Fruit fly (Drosophila melanogaster): ENCODE results near the gene Efhc1.1.

The Efhc1.1 gene

DNA sequence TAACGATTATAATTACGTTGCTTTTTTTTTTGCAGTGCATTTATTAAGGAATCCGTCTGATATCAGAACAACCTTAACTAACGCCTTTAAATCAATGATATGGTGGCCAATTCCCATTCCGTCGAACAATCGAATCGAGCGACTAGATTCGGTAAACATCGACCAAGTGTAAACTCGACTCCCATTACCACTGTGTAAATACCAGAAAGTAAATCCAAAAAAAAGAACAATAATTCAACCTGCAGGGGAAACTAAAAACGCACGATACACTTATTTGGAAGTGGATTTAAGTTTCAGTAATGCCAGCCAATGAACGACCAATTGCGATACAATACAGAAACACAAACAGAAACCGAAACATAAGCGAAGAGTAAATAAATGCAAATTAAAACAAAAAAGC, 22.0 kb upstream of the Efhc1.1 start:
- TF ChIP-seq toe (GFP tag; optimal IDR thresholded peaks at IDR 0.05), result no peak
- peak; percentile 42 for TF ChIP-seq tj (GFP tag; optimal IDR thresholded peaks at IDR 0.05)
- no peak for TF ChIP-seq CG7045 (GFP tag; optimal IDR thresholded peaks at IDR 0.05)
- peak; percentile 42 for TF ChIP-seq pad (GFP tag; optimal IDR thresholded peaks at IDR 0.05)
- no peak for TF ChIP-seq Hr96 (GFP tag; optimal IDR thresholded peaks at IDR 0.05)

DNA sequence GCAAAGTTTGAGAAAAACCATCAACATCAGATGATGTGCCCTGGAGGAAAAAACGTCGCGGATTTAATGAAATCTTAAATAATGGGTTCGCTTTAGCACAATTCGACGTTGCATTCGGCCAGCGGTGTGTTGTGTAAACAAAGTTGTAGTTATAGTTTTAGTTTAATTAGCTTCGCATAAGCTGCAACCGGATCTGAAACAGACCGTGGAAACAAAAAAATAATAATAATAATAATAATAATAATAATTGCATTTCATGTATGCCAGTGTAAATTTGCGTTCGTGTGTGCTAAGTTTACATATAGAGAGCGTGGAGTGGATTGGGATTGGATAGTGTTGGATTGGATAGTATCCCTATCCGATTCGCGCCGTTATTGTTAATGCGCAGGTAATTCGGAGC, 21.3 kb upstream of the Efhc1.1 start:
- no peak for TF ChIP-seq Clk (GFP tag; optimal IDR thresholded peaks at IDR 0.05)
- TF ChIP-seq CG14711 (tag; optimal IDR thresholded peaks at IDR 0.05), result peak; percentile 19

DNA sequence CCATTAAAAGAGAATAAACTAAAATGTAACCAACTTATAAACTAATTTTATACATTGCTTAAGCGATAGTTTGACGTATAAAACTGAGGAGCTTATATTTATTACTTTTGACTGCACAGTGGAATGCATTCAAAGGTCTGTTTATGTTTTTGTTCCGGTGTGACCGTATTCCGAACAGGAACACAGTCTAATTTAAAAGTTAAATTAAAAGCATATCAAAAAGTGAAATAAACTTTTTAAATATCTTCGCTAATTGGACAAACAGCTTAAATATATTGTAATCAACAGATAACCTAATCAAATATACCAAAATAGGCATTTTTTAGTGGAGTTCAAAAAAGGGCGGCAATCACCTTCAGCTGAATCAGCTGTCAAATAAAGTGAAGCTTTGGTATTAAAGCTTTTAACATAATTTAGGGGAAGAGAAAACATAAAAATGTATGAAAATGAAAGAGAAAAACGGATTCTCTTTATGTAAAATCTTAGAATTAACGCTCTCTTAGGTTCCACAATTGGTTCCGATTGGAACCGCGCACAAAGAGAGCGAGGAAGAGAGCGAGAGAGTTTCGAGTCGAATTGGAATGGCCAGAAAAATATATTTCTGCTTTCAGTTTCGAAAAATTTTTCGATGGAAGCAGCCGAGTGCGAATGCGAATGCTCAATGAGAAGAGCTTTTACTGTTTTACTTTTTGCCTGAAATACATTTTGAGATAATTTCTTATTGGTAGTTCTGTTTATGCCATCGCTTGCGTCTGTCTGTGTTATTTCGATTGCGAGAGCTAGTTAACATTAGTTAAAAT, 20.5 kb upstream of the Efhc1.1 start, which contains the start of the genes PGRP-LE and sd:
Gene PGRP-LE, minus strand, starts transcription at position 117 of the 800 bp plus-strand sequence.
Gene sd, plus strand, starts transcription at position 607 of the 800 bp plus-strand sequence.
- TF ChIP-seq CG14711 (tag; optimal IDR thresholded peaks at IDR 0.05) (peak; percentile 61), bab1 (GFP tag; optimal IDR thresholded peaks at IDR 0.05) (peak; percentile 18), CG12768 (GFP tag; optimal IDR thresholded peaks at IDR 0.05) (no peak), kay (GFP tag; ENCODE audit: borderline replicate concordance) (peak; percentile 85)

DNA sequence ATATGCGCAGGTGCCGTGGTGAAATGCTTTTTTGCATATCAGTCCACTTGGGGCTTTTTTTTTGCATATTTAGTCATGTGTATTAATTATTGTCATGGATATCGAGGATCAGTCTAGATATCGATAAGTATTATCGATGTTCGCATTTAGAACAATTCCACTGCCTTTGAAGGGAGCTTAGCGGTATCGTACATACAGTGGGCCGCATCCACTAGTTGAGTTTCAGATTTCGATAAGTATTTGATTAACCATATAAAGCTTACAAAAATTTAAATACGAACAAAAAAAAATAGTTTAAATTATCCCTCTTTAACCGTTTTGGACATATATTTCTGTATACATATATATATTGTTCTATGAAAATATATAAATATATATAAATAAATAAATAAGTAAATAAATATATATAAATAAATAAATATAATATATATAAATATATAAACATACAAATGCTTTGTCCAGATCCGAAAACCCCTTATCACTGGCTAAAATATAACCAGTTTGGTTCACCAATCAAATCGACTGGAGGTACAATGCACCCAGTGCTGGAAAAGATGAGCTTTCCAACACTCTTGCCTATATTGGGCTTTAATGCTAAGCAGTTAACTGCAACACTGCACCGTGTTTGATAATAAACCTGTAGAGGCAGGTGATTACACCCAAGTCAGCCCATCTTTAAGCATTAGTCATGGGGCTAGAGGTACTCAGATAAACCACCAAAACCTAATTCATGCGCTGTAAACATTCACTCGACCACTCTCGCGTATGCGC, 19.6 kb upstream of the Efhc1.1 start:
- TF ChIP-seq pad (GFP tag; optimal IDR thresholded peaks at IDR 0.05) (peak; percentile 6), tj (GFP tag; optimal IDR thresholded peaks at IDR 0.05) (no peak), Mnt (GFP tag; optimal IDR thresholded peaks at IDR 0.05) (no peak), cnc (optimal IDR thresholded peaks at IDR 0.05) (no peak), CG1620 (GFP tag; optimal IDR thresholded peaks at IDR 0.05) (peak; percentile 22), bab1 (GFP tag; optimal IDR thresholded peaks at IDR 0.05) (peak; percentile 37), CG7101 (tag; optimal IDR thresholded peaks at IDR 0.05) (peak; percentile 67), Crg-1 (GFP tag; optimal IDR thresholded peaks at IDR 0.05) (no peak), kay (GFP tag; ENCODE audit: borderline replicate concordance) (no peak), cic (GFP tag; optimal IDR thresholded peaks at IDR 0.05) (no peak), CG12768 (GFP tag; optimal IDR thresholded peaks at IDR 0.05) (no peak), CG14711 (tag; optimal IDR thresholded peaks at IDR 0.05) (peak; percentile 54), CG7045 (GFP tag; optimal IDR thresholded peaks at IDR 0.05) (no peak), toe (GFP tag; optimal IDR thresholded peaks at IDR 0.05) (no peak), Clk (GFP tag; optimal IDR thresholded peaks at IDR 0.05) (no peak), ovo (GFP tag; optimal IDR thresholded peaks at IDR 0.05) (no peak), CG11617 (GFP tag; optimal IDR thresholded peaks at IDR 0.05) (peak; percentile 34), CG33017 (tag; optimal IDR thresholded peaks at IDR 0.05) (no peak), CG5204 (GFP tag; optimal IDR thresholded peaks at IDR 0.05) (no peak), Hr96 (GFP tag; optimal IDR thresholded peaks at IDR 0.05) (no peak)

- TF ChIP-seq toe (GFP tag; optimal IDR thresholded peaks at IDR 0.05) (peak; percentile 13), kay (GFP tag; ENCODE audit: borderline replicate concordance) (peak; percentile 57)
These were observed 15.6 kb upstream of the Efhc1.1 start, which contains the start of the genes sordd2 and CG15602 for dm6 chrX:15799085-15799557. Gene sordd2, minus strand, starts transcription at chrX:15799162. Gene CG15602, plus strand, starts transcription at chrX:15799426.

- TF ChIP-seq toe (GFP tag; optimal IDR thresholded peaks at IDR 0.05), result peak; percentile 34
These were observed 12.5 kb upstream of the Efhc1.1 start, which contains the start of gene sordd1 for dm6 chrX:15795951-15796443. Gene sordd1, minus strand, starts transcription at chrX:15796028.

DNA sequence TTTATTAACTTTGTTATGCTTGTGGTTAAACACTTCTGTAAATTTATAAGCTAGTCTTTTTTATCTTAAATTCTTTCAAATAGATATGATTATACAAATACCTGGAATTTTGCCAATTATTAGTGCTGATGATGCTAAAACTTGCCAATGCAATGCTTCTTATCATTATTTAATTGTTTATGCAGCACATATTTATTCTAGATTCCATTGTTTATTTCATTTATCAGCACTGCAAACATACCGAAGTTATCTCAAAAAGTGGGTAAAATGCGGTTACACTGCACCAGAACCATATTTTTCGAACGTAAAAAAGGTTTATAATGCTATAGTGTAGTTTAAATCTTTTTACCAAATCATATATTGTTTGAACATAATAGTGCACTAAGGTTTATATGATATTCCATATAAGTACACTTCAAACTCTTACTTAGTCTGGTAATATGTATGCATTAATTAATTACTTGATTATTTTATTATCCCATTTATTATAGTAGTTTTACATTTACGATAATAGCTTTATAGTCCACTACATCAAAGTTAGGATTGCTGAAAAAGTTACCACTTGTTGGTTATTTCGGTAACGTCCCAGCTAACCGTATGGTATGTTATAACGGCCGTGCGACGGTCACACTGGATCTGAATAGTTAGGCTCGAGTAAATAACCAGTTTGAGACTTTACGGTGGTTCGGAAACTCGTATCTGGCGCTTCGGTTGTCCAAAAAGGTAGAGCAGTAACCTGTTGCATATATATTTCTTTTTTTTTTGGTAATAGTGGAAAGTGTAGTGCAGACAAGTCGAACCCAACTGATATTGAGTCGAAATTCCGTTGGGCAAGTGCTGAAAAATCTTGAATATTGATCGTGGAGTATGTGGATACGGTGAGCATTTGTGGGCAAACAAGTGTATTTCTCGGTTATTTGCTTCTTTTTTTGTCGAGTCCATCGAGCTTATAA, 5.0 kb upstream of the Efhc1.1 start, which contains the start of gene Rhp:
Gene Rhp, plus strand, starts transcription at position 663 of the 953 bp plus-strand sequence.
- TF ChIP-seq CG33017 (tag; optimal IDR thresholded peaks at IDR 0.05), result peak; percentile 41
- no peak for TF ChIP-seq toe (GFP tag; optimal IDR thresholded peaks at IDR 0.05)
- peak; percentile 51 for TF ChIP-seq Crg-1 (GFP tag; optimal IDR thresholded peaks at IDR 0.05)
- TF ChIP-seq CG1620 (GFP tag; optimal IDR thresholded peaks at IDR 0.05), result peak; percentile 20
- peak; percentile 48 for TF ChIP-seq pad (GFP tag; optimal IDR thresholded peaks at IDR 0.05)
- peak; percentile 29 for TF ChIP-seq ovo (GFP tag; optimal IDR thresholded peaks at IDR 0.05)
- peak; percentile 45 for TF ChIP-seq CG12768 (GFP tag; optimal IDR thresholded peaks at IDR 0.05)
- peak; percentile 62 for TF ChIP-seq CG14711 (tag; optimal IDR thresholded peaks at IDR 0.05)
- TF ChIP-seq Hr96 (GFP tag; optimal IDR thresholded peaks at IDR 0.05), result no peak
- no peak for TF ChIP-seq cnc (optimal IDR thresholded peaks at IDR 0.05)
- TF ChIP-seq bab1 (GFP tag; optimal IDR thresholded peaks at IDR 0.05), result peak; percentile 24
- TF ChIP-seq Clk (GFP tag; optimal IDR thresholded peaks at IDR 0.05), result no peak
- TF ChIP-seq CG11617 (GFP tag; optimal IDR thresholded peaks at IDR 0.05), result peak; percentile 62
- TF ChIP-seq Mnt (GFP tag; optimal IDR thresholded peaks at IDR 0.05), result peak; percentile 47
- TF ChIP-seq kay (GFP tag; ENCODE audit: borderline replicate concordance), result no peak
- peak; percentile 33 for TF ChIP-seq CG7045 (GFP tag; optimal IDR thresholded peaks at IDR 0.05)
- TF ChIP-seq CG5204 (GFP tag; optimal IDR thresholded peaks at IDR 0.05), result no peak
- TF ChIP-seq cic (GFP tag; optimal IDR thresholded peaks at IDR 0.05), result peak; percentile 70
- TF ChIP-seq tj (GFP tag; optimal IDR thresholded peaks at IDR 0.05), result peak; percentile 68
- peak; percentile 88 for TF ChIP-seq CG7101 (tag; optimal IDR thresholded peaks at IDR 0.05)

Measured in whole organism, adult.